Fruit fly (Drosophila melanogaster): ENCODE measurements around the gene Pdp1.

The Pdp1 gene

DNA sequence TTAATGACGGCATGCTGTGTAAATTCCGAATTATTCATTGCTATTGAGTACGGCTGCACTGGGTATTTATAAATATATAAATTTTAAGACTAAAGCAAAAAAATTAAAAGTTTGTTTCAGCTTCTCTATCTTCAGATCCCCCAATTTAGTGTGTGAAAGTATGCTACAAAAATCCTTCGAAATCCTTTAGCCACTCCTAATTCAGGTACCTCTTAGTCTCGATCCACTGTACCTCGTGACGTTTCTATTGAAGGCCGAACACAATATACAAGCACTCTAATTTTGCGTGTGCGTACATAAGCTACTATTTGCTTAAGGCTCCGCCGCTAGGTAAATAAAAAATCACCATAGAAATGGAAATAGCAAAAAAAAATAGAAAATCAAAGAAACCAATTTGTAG is 611 bp downstream of the Pdp1 start (continued):
- no peak for TF ChIP-seq Pdp1 (GFP tag; optimal IDR thresholded peaks at IDR 0.05)
- TF ChIP-seq CG17568 (GFP tag; optimal IDR thresholded peaks at IDR 0.05), result no peak
- no peak for TF ChIP-seq CG2129 (GFP tag; IDR thresholded peaks at IDR 0.05; ENCODE audit: partially characterized antibody)
- no peak for TF ChIP-seq HLH4C (GFP tag; IDR thresholded peaks at IDR 0.05; ENCODE audit: partially characterized antibody)
- no peak for TF ChIP-seq CG4424 (GFP tag; optimal IDR thresholded peaks at IDR 0.05)
- TF ChIP-seq lmd (GFP tag; IDR thresholded peaks at IDR 0.05), result peak; percentile 51; the same call in 1 of the 2 replicates
- no peak for TF ChIP-seq sr (GFP tag; IDR thresholded peaks at IDR 0.05)
- no peak for TF ChIP-seq CG6683 (GFP tag; optimal IDR thresholded peaks at IDR 0.05)
- TF ChIP-seq chm (GFP tag; IDR thresholded peaks at IDR 0.05), result no peak
- no peak for TF ChIP-seq Sry-δ (GFP tag; optimal IDR thresholded peaks at IDR 0.05)
- peak; percentile 20 for TF ChIP-seq CG17359 (tag; optimal IDR thresholded peaks at IDR 0.05)
- peak; percentile 64 for TF ChIP-seq CG2120 (GFP tag; optimal IDR thresholded peaks at IDR 0.05)
- peak; percentile 44 for TF ChIP-seq CG2678 (tag; optimal IDR thresholded peaks at IDR 0.05)
- no peak for TF ChIP-seq CG9876 (GFP tag; optimal IDR thresholded peaks at IDR 0.05)
- no peak for TF ChIP-seq Dek (tag; optimal IDR thresholded peaks at IDR 0.05)
- TF ChIP-seq sim (GFP tag; IDR thresholded peaks at IDR 0.05), result no peak
- TF ChIP-seq crol (GFP tag; IDR thresholded peaks at IDR 0.05), result no peak
- TF ChIP-seq al (GFP tag; IDR thresholded peaks at IDR 0.05), result 0 out of 2 replicates have a peak, but pooled peaks have one; percentile 27
- 0 out of 2 replicates have a peak, but pooled peaks have one; percentile 6 for TF ChIP-seq CG17612 (GFP tag; IDR thresholded peaks at IDR 0.05)
- no peak for TF ChIP-seq CG8765 (GFP tag; IDR thresholded peaks at IDR 0.05)
- peak; percentile 35 for TF ChIP-seq CG11723 (GFP tag; optimal IDR thresholded peaks at IDR 0.05)
- TF ChIP-seq CG13894 (tag; optimal IDR thresholded peaks at IDR 0.05), result no peak
- TF ChIP-seq B-H1 (GFP tag; IDR thresholded peaks at IDR 0.05), result no peak
- TF ChIP-seq btn (GFP tag; optimal IDR thresholded peaks at IDR 0.05), result no peak
- TF ChIP-seq Oli (tag; optimal IDR thresholded peaks at IDR 0.05), result peak; percentile 29
- no peak for TF ChIP-seq Tbp (GFP tag; optimal IDR thresholded peaks at IDR 0.05)
- TF ChIP-seq nerfin-1 (tag; optimal IDR thresholded peaks at IDR 0.05), result no peak
- no peak for TF ChIP-seq NC2α (GFP tag; optimal IDR thresholded peaks at IDR 0.05)
- no peak for TF ChIP-seq CG12236 (GFP tag; optimal IDR thresholded peaks at IDR 0.05)
- TF ChIP-seq pita (GFP tag; optimal IDR thresholded peaks at IDR 0.05), result no peak
- peak; percentile 23 for TF ChIP-seq CG2875 (GFP tag; optimal IDR thresholded peaks at IDR 0.05)
- TF ChIP-seq ase (GFP tag; IDR thresholded peaks at IDR 0.05), result no peak
- no peak for TF ChIP-seq grn (GFP tag; optimal IDR thresholded peaks at IDR 0.05)
- TF ChIP-seq wor (GFP tag; IDR thresholded peaks at IDR 0.05), result no peak
- peak; percentile 8 for TF ChIP-seq D19A (tag; optimal IDR thresholded peaks at IDR 0.05)
- TF ChIP-seq fd3F (GFP tag; optimal IDR thresholded peaks at IDR 0.05), result peak; percentile 3
- no peak for TF ChIP-seq pfk (GFP tag; optimal IDR thresholded peaks at IDR 0.05)
- TF ChIP-seq CG3065 (GFP tag; optimal IDR thresholded peaks at IDR 0.05), result no peak
- no peak for TF ChIP-seq bbx (GFP tag; IDR thresholded peaks at IDR 0.05; ENCODE audit: partially characterized antibody)
- no peak for TF ChIP-seq aop (GFP tag; IDR thresholded peaks at IDR 0.05)
- TF ChIP-seq lbe (GFP tag; optimal IDR thresholded peaks at IDR 0.05), result no peak
- TF ChIP-seq jigr1 (GFP tag; IDR thresholded peaks at IDR 0.05), result no peak
- no peak for TF ChIP-seq CG13123 (GFP tag; optimal IDR thresholded peaks at IDR 0.05)
- TF ChIP-seq CG11093 (GFP tag; IDR thresholded peaks at IDR 0.05), result peak; percentile 17; the same call in 1 of the 3 replicates
- no peak for TF ChIP-seq tup (GFP tag; optimal IDR thresholded peaks at IDR 0.05)
- TF ChIP-seq Trl (optimal IDR thresholded peaks at IDR 0.05), result no peak
- TF ChIP-seq Trl (GFP tag; optimal IDR thresholded peaks at IDR 0.05), result no peak
- TF ChIP-seq CG10979 (tag; optimal IDR thresholded peaks at IDR 0.05), result no peak
- TF ChIP-seq gcm (GFP tag; optimal IDR thresholded peaks at IDR 0.05), result no peak
- no peak for TF ChIP-seq Max (GFP tag; optimal IDR thresholded peaks at IDR 0.05)
- TF ChIP-seq kni (GFP tag; optimal IDR thresholded peaks at IDR 0.05), result no peak
- TF ChIP-seq Scr (GFP tag; IDR thresholded peaks at IDR 0.05; ENCODE audit: partially characterized antibody), result no peak
